Fruit fly (Drosophila melanogaster) S2 (cell line): ENCODE results near the gene Prp18.

Source experiments
- CG8478 ChIP-seq: fragments of >200 bp; optimal IDR thresholded peaks from 2 replicates; lab custom pipeline; 2018
- CTCF ChIP-seq, 2 experiments: fragments of >200 bp; optimal IDR thresholded peaks; 2 replicates each; lab custom pipeline; 2018

DNA sequence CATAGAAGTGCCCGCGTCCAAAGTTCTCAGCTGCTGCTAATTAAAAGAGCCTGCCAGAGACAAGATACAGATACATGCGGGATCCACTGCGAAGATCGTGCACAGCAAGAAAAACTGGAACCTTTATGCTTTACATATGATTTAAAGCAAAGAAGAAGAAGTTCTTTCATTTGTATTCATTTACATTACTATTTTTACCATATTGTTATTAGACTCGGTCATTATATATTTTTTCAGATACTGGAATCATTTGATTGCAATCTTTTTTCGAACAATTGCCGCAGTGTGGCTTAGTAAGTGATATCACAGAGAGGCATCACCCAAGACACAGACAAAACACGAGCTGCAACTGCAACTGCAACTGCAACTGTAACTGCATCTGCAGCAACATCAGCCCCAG, 44.1 kb upstream of the Prp18 start:
- TF ChIP-seq CG8478 (lab: Kevin White, UChicago) (no peak), CTCF (optimal IDR thresholded peaks at IDR 0.05; lab: Kevin White, UChicago) (no peak)
